Fruit fly (Drosophila melanogaster) whole organism, pupa: Measurements from ENCODE around the gene alpha-Spec.
A peak's percentile ranks its signal among the peaks of the same experiment; 100 is the strongest.

ENCODE experiments used
- CG10348 ChIP-seq: fragments of 200-800 bp; sonication (Bioruptor generic); IDR thresholded peaks from 2 replicates; pipeline ENCODE4 v1.3.6; 2022; ENCODE audit warnings: missing biosample characterization, missing genetic modification characterization
- CG12605 ChIP-seq: fragments of 200-800 bp; sonication (Bioruptor generic); IDR thresholded peaks from 2 replicates; pipeline ENCODE4 v1.3.6; 2022; ENCODE audit warnings: missing biosample characterization, missing genetic modification characterization
- CG13204 ChIP-seq: fragments of 200-800 bp; sonication (Bioruptor generic); optimal IDR thresholded peaks from 2 replicates; lab custom pipeline; 2018; ENCODE audit warnings: missing biosample characterization, mild to moderate bottlenecking, missing genetic modification characterization, moderate library complexity
- CG14655 ChIP-seq: fragments of 200-800 bp; sonication (Bioruptor generic); optimal IDR thresholded peaks from 3 replicates; lab custom pipeline; 2017; ENCODE audit warnings: mild to moderate bottlenecking, missing biosample characterization, missing genetic modification reagents, missing genetic modification characterization
- CG15710 ChIP-seq: fragments of 200-800 bp; sonication (Bioruptor generic); optimal IDR thresholded peaks from 2 replicates; lab custom pipeline; 2018; ENCODE audit warnings: missing biosample characterization, mild to moderate bottlenecking, missing genetic modification characterization, moderate library complexity
- CG17806 ChIP-seq: fragments of 200-800 bp; sonication (Bioruptor generic); optimal IDR thresholded peaks from 2 replicates; lab custom pipeline; 2018; ENCODE audit warnings: missing biosample characterization, mild to moderate bottlenecking, missing genetic modification characterization, moderate library complexity
- CG32121 ChIP-seq: fragments of 200-800 bp; sonication (Bioruptor generic); IDR thresholded peaks from 2 replicates; pipeline ENCODE4 v1.3.6; 2022; ENCODE audit warnings: missing biosample characterization, missing genetic modification characterization
- CG34367 ChIP-seq: fragments of 200-800 bp; sonication (Bioruptor generic); optimal IDR thresholded peaks from 2 replicates; lab custom pipeline; 2018; ENCODE audit warnings: missing biosample characterization, mild to moderate bottlenecking, missing genetic modification characterization
- CG4496 ChIP-seq: fragments of 200-800 bp; sonication (Bioruptor generic); IDR thresholded peaks from 3 replicates; pipeline ENCODE4 v1.3.6; 2022; ENCODE audit warnings: missing biosample characterization, missing genetic modification characterization
- CG8159 ChIP-seq: fragments of 200-800 bp; sonication (Bioruptor generic); optimal IDR thresholded peaks from 3 replicates; lab custom pipeline; 2018; ENCODE audit warnings: missing biosample characterization, mild to moderate bottlenecking, missing genetic modification characterization, moderate library complexity
- CG8301 ChIP-seq: fragments of 200-800 bp; sonication (Bioruptor generic); optimal IDR thresholded peaks from 2 replicates; lab custom pipeline; 2018; ENCODE audit warnings: missing biosample characterization, mild to moderate bottlenecking, missing genetic modification characterization
- CG9948 ChIP-seq: fragments of 200-800 bp; sonication (Bioruptor generic); optimal IDR thresholded peaks from 2 replicates; lab custom pipeline; 2018; ENCODE audit warnings: missing biosample characterization, mild to moderate bottlenecking, missing genetic modification characterization, moderate library complexity
- D1 ChIP-seq: fragments of 200-800 bp; sonication (Bioruptor generic); optimal IDR thresholded peaks from 2 replicates; lab custom pipeline; 2018; ENCODE audit warnings: missing biosample characterization, mild to moderate bottlenecking, missing genetic modification characterization, moderate library complexity
- EcR ChIP-seq: fragments of 200-800 bp; sonication (Bioruptor generic); optimal IDR thresholded peaks from 3 replicates; lab custom pipeline; 2019; ENCODE audit warnings: missing biosample characterization, missing genetic modification characterization, mild to moderate bottlenecking, moderate library complexity, missing genetic modification reagents
- Ets98B ChIP-seq: fragments of 200-800 bp; sonication (Bioruptor generic); IDR thresholded peaks from 2 replicates; pipeline ENCODE4 v1.3.6; 2022; ENCODE audit warnings: missing biosample characterization, missing genetic modification characterization
- Pif1A ChIP-seq: fragments of 200-800 bp; sonication (Bioruptor generic); optimal IDR thresholded peaks from 3 replicates; lab custom pipeline; 2016; ENCODE audit warnings: missing biosample characterization, missing genetic modification characterization
- Pif1B ChIP-seq: fragments of 200-800 bp; sonication (Bioruptor generic); optimal IDR thresholded peaks from 3 replicates; lab custom pipeline; 2016; ENCODE audit warnings: missing biosample characterization, missing genetic modification characterization
- Snoo ChIP-seq: fragments of 200-800 bp; sonication (Bioruptor generic); optimal IDR thresholded peaks from 3 replicates; lab custom pipeline; 2017; ENCODE audit warnings: missing biosample characterization, mild to moderate bottlenecking, missing genetic modification characterization, inconsistent platforms
- fd96Ca ChIP-seq: fragments of 200-800 bp; sonication (Bioruptor generic); IDR thresholded peaks from 3 replicates; pipeline ENCODE4 v1.3.6; 2022; ENCODE audit warnings: missing biosample characterization, missing genetic modification characterization
- gl ChIP-seq: fragments of 200-800 bp; sonication (Bioruptor generic); optimal IDR thresholded peaks from 2 replicates; lab custom pipeline; 2018; ENCODE audit warnings: missing biosample characterization, mild to moderate bottlenecking, missing genetic modification characterization
- rn ChIP-seq: fragments of 200-800 bp; sonication (Bioruptor generic); IDR thresholded peaks from 2 replicates; pipeline ENCODE4 v1.3.6; 2022; ENCODE audit warnings: missing biosample characterization, missing genetic modification characterization

alpha-Spec gene

DNA sequence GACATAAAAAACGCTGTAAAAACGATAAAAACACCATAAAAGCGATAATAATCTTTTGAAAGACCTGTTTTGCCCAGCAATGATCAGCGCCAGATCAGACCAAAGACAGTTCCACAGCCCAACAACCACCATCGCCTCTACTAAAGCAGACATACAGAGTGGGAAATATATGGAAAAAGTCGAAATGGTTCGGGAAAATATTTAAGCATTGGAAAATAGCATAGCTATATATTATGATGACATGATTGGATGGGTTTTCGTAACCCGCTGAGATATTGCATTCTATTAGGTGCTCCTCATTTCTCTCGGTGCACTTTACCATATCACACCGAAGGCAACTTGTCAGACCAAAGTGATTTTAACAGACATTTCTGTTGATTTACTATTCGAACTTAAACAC, 13.5 kb upstream of the alpha-Spec start:
- TF ChIP-seq CG17806 (tag; lab: Kevin White, UChicago) (peak; percentile 87), rn (GFP tag; lab: Robert Waterston, UW) (peak; percentile 83), EcR (GFP tag; lab: Kevin White, UChicago) (no peak), CG14655 (GFP tag; lab: Kevin White, UChicago) (no peak), Pif1A (GFP tag; lab: Kevin White, UChicago) (no peak), CG4496 (GFP tag; lab: Robert Waterston, UW) (peak; percentile 94), fd96Ca (GFP tag; lab: Robert Waterston, UW) (peak; percentile 95), CG10348 (GFP tag; lab: Robert Waterston, UW) (peak; percentile 68), Pif1B (GFP tag; lab: Kevin White, UChicago) (peak; percentile 89), CG8301 (tag; lab: Kevin White, UChicago) (peak; percentile 78), CG9948 (tag; lab: Kevin White, UChicago) (peak; percentile 78), CG12605 (GFP tag; lab: Robert Waterston, UW) (peak; percentile 82), CG15710 (tag; lab: Kevin White, UChicago) (peak; percentile 85), CG13204 (no peak), Ets98B (GFP tag; lab: Robert Waterston, UW) (peak; percentile 92), CG34367 (tag; lab: Kevin White, UChicago) (peak; percentile 86), CG32121 (GFP tag; lab: Robert Waterston, UW) (peak; percentile 85), CG8159 (tag; lab: Kevin White, UChicago) (peak; percentile 86), D1 (tag; lab: Kevin White, UChicago) (no peak), Snoo (peak; percentile 60), gl (tag; lab: Kevin White, UChicago) (peak; percentile 79)

dm6 chr3L:1802802-1803201, 7.7 kb upstream of the alpha-Spec start, which contains the start of the genes JTBR and CG42676:
JTBR (minus strand) TSS chr3L:1802856.
CG42676 (plus strand) TSS chr3L:1803107.
- TF ChIP-seq CG12605 (GFP tag; lab: Robert Waterston, UW) = no peak
- TF ChIP-seq EcR (GFP tag; lab: Kevin White, UChicago) = peak; percentile 5

DNA sequence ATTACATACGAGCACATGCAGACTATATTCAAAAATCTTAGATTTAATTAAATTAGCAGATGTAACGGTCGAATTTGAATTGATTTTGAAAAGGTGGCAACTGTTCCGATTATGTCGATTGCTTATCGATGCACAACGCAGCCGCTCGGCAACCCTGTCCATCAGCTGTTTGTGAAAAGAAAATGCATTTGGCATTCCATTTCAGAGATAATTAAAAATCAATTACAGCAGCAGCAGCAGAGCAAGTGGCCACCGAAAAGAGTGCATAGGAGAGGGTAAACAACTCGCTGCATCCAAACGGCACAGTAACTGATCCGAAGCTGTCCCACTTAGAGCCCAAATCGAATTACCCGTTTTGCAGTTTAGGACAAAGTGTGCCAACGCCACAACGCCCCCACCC, 3.5 kb upstream of the alpha-Spec start, which contains the start of gene Patj:
Gene Patj (plus strand): TSS at position 155 of the 400 bp plus-strand sequence.
- TF ChIP-seq CG34367 (tag; lab: Kevin White, UChicago) (no peak), EcR (GFP tag; lab: Kevin White, UChicago) (peak; percentile 17), rn (GFP tag; lab: Robert Waterston, UW) (no peak), CG12605 (GFP tag; lab: Robert Waterston, UW) (no peak)

dm6 chr3L:1797005-1797404, 1.9 kb upstream of the alpha-Spec start, which contains the start of gene CG12020:
CG12020 (plus strand) TSS chr3L:1797305.
- no peak for TF ChIP-seq CG4496 (GFP tag; lab: Robert Waterston, UW)
- TF ChIP-seq rn (GFP tag; lab: Robert Waterston, UW) = no peak
- no peak for TF ChIP-seq EcR (GFP tag; lab: Kevin White, UChicago)
- no peak for TF ChIP-seq Ets98B (GFP tag; lab: Robert Waterston, UW)
- no peak for TF ChIP-seq CG17806 (tag; lab: Kevin White, UChicago)
- no peak for TF ChIP-seq gl (tag; lab: Kevin White, UChicago)
- no peak for TF ChIP-seq CG10348 (GFP tag; lab: Robert Waterston, UW)
- no peak for TF ChIP-seq Pif1B (GFP tag; lab: Kevin White, UChicago)
- TF ChIP-seq CG14655 (GFP tag; lab: Kevin White, UChicago) = no peak
- no peak for TF ChIP-seq CG34367 (tag; lab: Kevin White, UChicago)
- TF ChIP-seq Snoo = no peak
- TF ChIP-seq CG8159 (tag; lab: Kevin White, UChicago) = no peak
- no peak for TF ChIP-seq Pif1A (GFP tag; lab: Kevin White, UChicago)
- no peak for TF ChIP-seq D1 (tag; lab: Kevin White, UChicago)
- no peak for TF ChIP-seq CG15710 (tag; lab: Kevin White, UChicago)
- no peak for TF ChIP-seq CG13204
- TF ChIP-seq CG32121 (GFP tag; lab: Robert Waterston, UW) = no peak
- no peak for TF ChIP-seq fd96Ca (GFP tag; lab: Robert Waterston, UW)
- TF ChIP-seq CG12605 (GFP tag; lab: Robert Waterston, UW) = no peak
- TF ChIP-seq CG9948 (tag; lab: Kevin White, UChicago) = no peak

DNA sequence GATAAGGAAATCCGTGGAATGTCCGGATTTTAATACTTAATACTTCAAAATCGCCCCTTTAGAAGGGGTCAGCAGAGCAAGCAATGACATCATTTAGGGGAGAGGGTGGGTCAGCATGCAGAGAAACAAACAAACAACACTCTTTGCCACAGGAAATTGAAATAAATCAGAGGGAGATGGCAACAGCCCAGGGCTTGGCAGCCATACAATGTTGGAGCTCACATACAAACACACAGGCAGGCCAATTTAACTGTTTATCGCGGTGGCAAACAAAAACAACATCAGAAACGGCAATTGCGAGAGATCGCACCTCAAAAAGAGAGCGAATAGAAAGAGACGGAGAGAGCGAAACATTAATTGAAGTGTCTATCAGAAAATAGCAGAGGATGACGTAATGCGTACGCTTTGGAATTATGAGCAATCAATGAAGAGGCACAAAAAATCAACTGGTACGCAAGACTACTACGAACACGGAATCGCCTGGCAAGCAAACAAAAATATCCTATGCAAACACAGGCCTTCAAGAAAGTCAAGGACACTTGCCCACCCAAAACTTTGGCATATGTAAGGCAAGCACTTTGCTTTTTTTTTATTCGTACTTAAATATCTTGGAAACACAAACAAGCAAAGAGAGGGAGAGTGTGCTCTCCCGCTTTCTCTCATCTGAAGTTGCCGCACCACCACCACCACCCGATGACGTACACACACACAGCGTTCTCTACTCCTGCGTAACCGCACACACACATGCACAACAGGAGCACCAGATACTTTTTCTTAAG, 775 bp downstream of the alpha-Spec start:
- TF ChIP-seq CG17806 (tag; lab: Kevin White, UChicago) (no peak), CG12605 (GFP tag; lab: Robert Waterston, UW) (peak; percentile 50; the same call in 1 of the 2 replicates), D1 (tag; lab: Kevin White, UChicago) (no peak), fd96Ca (GFP tag; lab: Robert Waterston, UW) (peak; percentile 20; the same call in 1 of the 3 replicates), CG4496 (GFP tag; lab: Robert Waterston, UW) (peak; percentile 30; the same call in 1 of the 3 replicates), CG32121 (GFP tag; lab: Robert Waterston, UW) (peak; percentile 9; the same call in 1 of the 2 replicates), EcR (GFP tag; lab: Kevin White, UChicago) (peak; percentile 64), rn (GFP tag; lab: Robert Waterston, UW) (0 out of 2 replicates have a peak, but pooled peaks have one; percentile 17)
